Fruit fly (Drosophila melanogaster) whole organism, embryonic: ENCODE data around the gene CG33947.

ENCODE experiments used
- CG10462 ChIP-seq: fragments of 200-800 bp; sonication (Bioruptor generic); optimal IDR thresholded peaks from 2 replicates; lab custom pipeline; 2016; ENCODE audit warnings: missing biosample characterization, missing genetic modification characterization
- CG10654 ChIP-seq: fragments of 200-800 bp; sonication (Bioruptor generic); optimal IDR thresholded peaks from 2 replicates; lab custom pipeline; 2016; ENCODE audit warnings: missing biosample characterization, missing genetic modification characterization
- CG11504 ChIP-seq: fragments of 200-800 bp; sonication (Bioruptor generic); optimal IDR thresholded peaks from 3 replicates; lab custom pipeline; 2019; ENCODE audit warnings: missing biosample characterization, mild to moderate bottlenecking, missing genetic modification characterization, moderate library complexity
- CG11723 ChIP-seq: fragments of 200-800 bp; sonication (Bioruptor generic); optimal IDR thresholded peaks from 2 replicates; lab custom pipeline; 2017; ENCODE audit warnings: missing biosample characterization, mild to moderate bottlenecking, missing genetic modification characterization
- CG12659 ChIP-seq: fragments of 200-800 bp; sonication (Bioruptor generic); optimal IDR thresholded peaks from 3 replicates; lab custom pipeline; 2017; ENCODE audit warnings: mild to moderate bottlenecking, missing biosample characterization, missing genetic modification reagents, missing genetic modification characterization
- CG17802 ChIP-seq: fragments of 200-800 bp; sonication (Bioruptor generic); optimal IDR thresholded peaks from 2 replicates; lab custom pipeline; 2018; ENCODE audit warnings: missing biosample characterization, mild to moderate bottlenecking, missing genetic modification characterization, moderate library complexity
- CG2116 ChIP-seq: fragments of 200-800 bp; sonication (Bioruptor generic); optimal IDR thresholded peaks from 3 replicates; lab custom pipeline; 2018; ENCODE audit warnings: missing biosample characterization, mild to moderate bottlenecking, missing genetic modification characterization
- CG2202 ChIP-seq: fragments of 200-800 bp; sonication (Bioruptor generic); optimal IDR thresholded peaks from 2 replicates; lab custom pipeline; 2018; ENCODE audit warnings: missing biosample characterization, mild to moderate bottlenecking, missing genetic modification characterization
- CG3995 ChIP-seq: fragments of 200-800 bp; sonication (Bioruptor generic); optimal IDR thresholded peaks from 3 replicates; lab custom pipeline; 2016; ENCODE audit warnings: missing biosample characterization, missing genetic modification characterization
- CG42726 ChIP-seq: fragments of 200-800 bp; sonication (Bioruptor generic); IDR thresholded peaks from 2 replicates; pipeline ENCODE4 v1.3.6; 2022; ENCODE audit warnings: missing biosample characterization, missing genetic modification characterization; ENCODE audit not compliant: partially characterized antibody
- CG4328 ChIP-seq: fragments of 200-800 bp; sonication (Bioruptor generic); optimal IDR thresholded peaks from 3 replicates; lab custom pipeline; 2017; ENCODE audit warnings: missing biosample characterization, missing genetic modification reagents, missing genetic modification characterization
- CG7556 ChIP-seq: fragments of 200-800 bp; sonication (Bioruptor generic); optimal IDR thresholded peaks from 2 replicates; lab custom pipeline; 2017; ENCODE audit warnings: missing biosample characterization, mild to moderate bottlenecking, missing genetic modification characterization
- CG9215 ChIP-seq: fragments of 200-800 bp; sonication (Bioruptor generic); IDR thresholded peaks from 2 replicates; pipeline ENCODE4 v1.3.6; 2022; ENCODE audit warnings: missing biosample characterization, missing genetic modification characterization
- Fer2 ChIP-seq: fragments of 200-800 bp; sonication (Bioruptor generic); optimal IDR thresholded peaks from 2 replicates; lab custom pipeline; 2018; ENCODE audit warnings: missing biosample characterization, mild to moderate bottlenecking, missing genetic modification characterization, moderate library complexity
- H15 ChIP-seq: fragments of 200-800 bp; sonication (Bioruptor generic); IDR thresholded peaks from 3 replicates; pipeline ENCODE4 v1.3.6; 2022; ENCODE audit warnings: missing biosample characterization, missing genetic modification characterization
- H2.0 ChIP-seq: fragments of 200-800 bp; sonication (Bioruptor generic); IDR thresholded peaks from 2 replicates; pipeline ENCODE4 v1.3.6; 2022; ENCODE audit warnings: missing biosample characterization, missing genetic modification characterization
- HLH54F ChIP-seq: fragments of 200-800 bp; sonication (Bioruptor generic); optimal IDR thresholded peaks from 3 replicates; lab custom pipeline; 2016; ENCODE audit warnings: missing biosample characterization, missing genetic modification characterization
- Hr51 ChIP-seq, 2 experiments: fragments of 200-800 bp; sonication (Bioruptor generic); optimal IDR thresholded peaks; 2 replicates in 1 of 2; 3 replicates in 1 of 2; lab custom pipeline; 2016 to 2018; ENCODE audit warnings: missing biosample characterization in 2 of 2, missing genetic modification characterization in 2 of 2, mild to moderate bottlenecking in 1 of 2, moderate library complexity in 1 of 2
- MESR4 ChIP-seq: fragments of 200-800 bp; sonication (Bioruptor generic); optimal IDR thresholded peaks from 2 replicates; lab custom pipeline; 2018; ENCODE audit warnings: missing biosample characterization, mild to moderate bottlenecking, missing genetic modification characterization, moderate library complexity
- NC2β ChIP-seq: fragments of 200-800 bp; sonication (Bioruptor generic); optimal IDR thresholded peaks from 2 replicates; lab custom pipeline; 2016; ENCODE audit warnings: missing biosample characterization, missing genetic modification characterization
- Nf-YA ChIP-seq: fragments of 200-800 bp; sonication (Bioruptor generic); IDR thresholded peaks from 2 replicates; pipeline ENCODE4 v1.3.6; 2022; ENCODE audit warnings: missing biosample characterization, missing genetic modification characterization
- Oaz ChIP-seq: fragments of 200-800 bp; sonication (Bioruptor generic); IDR thresholded peaks from 2 replicates; pipeline ENCODE4 v1.3.6; 2022; ENCODE audit warnings: missing biosample characterization, missing genetic modification characterization
- Rfx ChIP-seq: fragments of 200-800 bp; sonication (Bioruptor generic); IDR thresholded peaks from 2 replicates; pipeline ENCODE4 v1.3.6; 2022; ENCODE audit warnings: missing biosample characterization, missing genetic modification characterization
- Six4 ChIP-seq: fragments of 200-800 bp; sonication (Bioruptor generic); optimal IDR thresholded peaks from 2 replicates; lab custom pipeline; 2016; ENCODE audit warnings: missing biosample characterization, missing genetic modification characterization
- Sox100B ChIP-seq: fragments of 200-800 bp; sonication (Bioruptor generic); optimal IDR thresholded peaks from 3 replicates; lab custom pipeline; 2018; ENCODE audit warnings: missing biosample characterization, mild to moderate bottlenecking, missing genetic modification characterization
- Taf1 ChIP-seq: fragments of 200-800 bp; sonication (Bioruptor generic); IDR thresholded peaks from 2 replicates; pipeline ENCODE4 v1.3.6; 2022; ENCODE audit warnings: missing biosample characterization, missing genetic modification characterization
- ab ChIP-seq: fragments of 200-800 bp; sonication (Bioruptor generic); optimal IDR thresholded peaks from 2 replicates; lab custom pipeline; 2016; ENCODE audit warnings: missing biosample characterization, missing genetic modification characterization
- ato ChIP-seq: fragments of 200-800 bp; sonication (Bioruptor generic); IDR thresholded peaks from 2 replicates; pipeline ENCODE4 v1.3.6; 2022; ENCODE audit warnings: missing biosample characterization, missing genetic modification characterization; ENCODE audit not compliant: partially characterized antibody
- bbx ChIP-seq: fragments of 200-800 bp; sonication (Bioruptor generic); IDR thresholded peaks from 2 replicates; pipeline ENCODE4 v1.3.6; 2022; ENCODE audit warnings: missing biosample characterization, missing genetic modification characterization; ENCODE audit not compliant: partially characterized antibody
- cas ChIP-seq: fragments of 200-800 bp; sonication (Bioruptor generic); IDR thresholded peaks from 2 replicates; pipeline ENCODE4 v1.3.6; 2022; ENCODE audit warnings: missing biosample characterization, missing genetic modification characterization
- chif ChIP-seq, 2 experiments: fragments of 200-800 bp; sonication (Bioruptor generic); optimal IDR thresholded peaks; 3 replicates each; lab custom pipeline; 2016; ENCODE audit warnings: missing biosample characterization in 2 of 2, missing genetic modification characterization in 2 of 2
- chn ChIP-seq: fragments of 200-800 bp; sonication (Bioruptor generic); optimal IDR thresholded peaks from 2 replicates; lab custom pipeline; 2016; ENCODE audit warnings: missing biosample characterization, missing genetic modification characterization
- cwo ChIP-seq: fragments of 200-800 bp; sonication (Bioruptor generic); optimal IDR thresholded peaks from 3 replicates; lab custom pipeline; 2017; ENCODE audit warnings: missing biosample characterization, missing genetic modification characterization, mild to moderate bottlenecking, moderate library complexity, missing genetic modification reagents
- dati ChIP-seq: fragments of 200-800 bp; sonication (Bioruptor generic); IDR thresholded peaks from 2 replicates; pipeline ENCODE4 v1.3.6; 2022; ENCODE audit warnings: missing biosample characterization, missing genetic modification characterization
- dysf ChIP-seq: fragments of 200-800 bp; sonication (Bioruptor generic); IDR thresholded peaks from 3 replicates; pipeline ENCODE4 v1.3.6; 2022; ENCODE audit warnings: missing biosample characterization, missing genetic modification characterization
- fd64A ChIP-seq: fragments of 200-800 bp; sonication (Bioruptor generic); optimal IDR thresholded peaks from 3 replicates; lab custom pipeline; 2018; ENCODE audit warnings: missing biosample characterization, mild to moderate bottlenecking, missing genetic modification characterization
- gro ChIP-seq: fragments of 200-800 bp; sonication (Bioruptor generic); optimal IDR thresholded peaks from 2 replicates; lab custom pipeline; 2016; ENCODE audit warnings: missing biosample characterization, missing genetic modification characterization
- hkb ChIP-seq, 2 experiments: fragments of 200-800 bp in 1 of 2; fragments of >200 bp in 1 of 2; sonication (Bioruptor generic) in 1 of 2; IDR thresholded peaks in 1 of 2; optimal IDR thresholded peaks in 1 of 2; 2 replicates each; pipeline versions ENCODE4 v1.3.6 to Lab custom; 2017 to 2022; ENCODE audit warnings: missing biosample characterization in 1 of 2, missing genetic modification characterization in 1 of 2
- lilli ChIP-seq: fragments of 200-800 bp; sonication (Bioruptor generic); optimal IDR thresholded peaks from 3 replicates; lab custom pipeline; 2016; ENCODE audit warnings: missing biosample characterization, missing genetic modification characterization
- org-1 ChIP-seq: fragments of 200-800 bp; sonication (Bioruptor generic); optimal IDR thresholded peaks from 2 replicates; lab custom pipeline; 2017; ENCODE audit warnings: missing biosample characterization, missing genetic modification characterization
- p53 ChIP-seq: fragments of 200-800 bp; sonication (Bioruptor generic); optimal IDR thresholded peaks from 2 replicates; lab custom pipeline; 2016; ENCODE audit warnings: missing biosample characterization, missing genetic modification characterization
- pan ChIP-seq, 4 experiments: fragments of >200 bp in 3 of 4; fragments of 200-800 bp in 1 of 4; sonication (Bioruptor generic) in 1 of 4; optimal IDR thresholded peaks in 3 of 4; IDR thresholded peaks in 1 of 4; 2 replicates each; pipeline versions ENCODE4 v1.3.6 to Lab custom; 2017 to 2022; ENCODE audit warnings: missing biosample characterization in 2 of 4, missing genetic modification characterization in 2 of 4, mixed read lengths in 1 of 4
- rib ChIP-seq: fragments of 200-800 bp; sonication (Bioruptor generic); IDR thresholded peaks from 2 replicates; pipeline ENCODE4 v1.3.6; 2022; ENCODE audit warnings: missing biosample characterization, missing genetic modification characterization
- ro ChIP-seq: fragments of 200-800 bp; sonication (Bioruptor generic); IDR thresholded peaks from 2 replicates; pipeline ENCODE4 v1.3.6; 2022; ENCODE audit warnings: missing biosample characterization, missing genetic modification characterization
- run ChIP-seq: fragments of 200-800 bp; sonication (Bioruptor generic); optimal IDR thresholded peaks from 3 replicates; lab custom pipeline; 2018; ENCODE audit warnings: missing biosample characterization, mild to moderate bottlenecking, missing genetic modification characterization
- sim ChIP-seq: fragments of 200-800 bp; sonication (Bioruptor generic); IDR thresholded peaks from 2 replicates; pipeline ENCODE4 v1.3.6; 2022; ENCODE audit warnings: missing biosample characterization, missing genetic modification characterization
- slbo ChIP-seq: fragments of 200-800 bp; sonication (Bioruptor generic); IDR thresholded peaks from 2 replicates; pipeline ENCODE4 v1.3.6; 2022; ENCODE audit warnings: missing biosample characterization, missing genetic modification characterization
- vfl ChIP-seq: fragments of 200-800 bp; sonication (Bioruptor generic); optimal IDR thresholded peaks from 2 replicates; lab custom pipeline; 2016; ENCODE audit warnings: missing biosample characterization, missing genetic modification characterization

The CG33947 gene

DNA sequence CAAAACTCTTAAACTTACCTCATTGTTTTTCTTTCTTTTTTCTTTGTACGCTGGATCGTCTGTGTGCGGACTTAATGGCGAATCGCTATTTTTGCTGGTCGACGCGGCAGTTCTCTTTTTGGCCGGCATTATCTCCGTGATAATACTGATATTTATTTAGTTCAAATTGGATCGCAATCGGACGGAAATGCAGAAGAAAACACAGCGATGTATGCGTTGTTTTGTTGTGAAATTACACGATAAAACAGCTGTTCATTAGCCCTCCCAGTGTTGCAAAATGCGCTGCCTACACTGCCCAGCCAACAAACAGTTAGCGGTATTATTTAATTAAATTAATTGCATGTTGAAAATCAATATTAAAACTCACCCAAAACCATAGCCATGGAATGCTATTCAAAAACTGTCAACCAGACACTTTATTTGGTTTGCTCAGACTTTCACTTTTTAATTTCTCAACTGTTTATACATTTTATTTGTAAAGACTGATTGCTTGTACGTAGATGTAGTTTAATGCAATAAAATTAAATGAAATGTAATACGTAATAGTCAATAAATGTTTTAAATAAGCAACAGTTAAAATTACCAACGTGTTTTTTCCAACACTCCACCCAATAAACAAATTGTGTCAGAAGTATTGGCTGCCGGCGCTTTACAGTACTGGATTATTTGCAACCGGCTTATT lies 1.8 kb downstream of the CG33947 start, which contains the start of the genes Irbp18 and APP-BP1 (continued):
- peak; percentile 50 for TF ChIP-seq hkb (optimal IDR thresholded peaks at IDR 0.05; lab: Kevin White, UChicago)
- peak; percentile 88 for TF ChIP-seq hkb (GFP tag; IDR thresholded peaks at IDR 0.05; lab: Robert Waterston, UW)
- peak; percentile 96 for TF ChIP-seq gro (GFP tag; lab: Kevin White, UChicago)
- peak; percentile 88 for TF ChIP-seq CG11723 (GFP tag; lab: Kevin White, UChicago)
- peak; percentile 58 for TF ChIP-seq run
- TF ChIP-seq vfl: peak; percentile 93
- TF ChIP-seq ro (GFP tag; lab: Robert Waterston, UW): no peak; the same call in 1 of the 2 replicates
- no peak for TF ChIP-seq CG42726 (GFP tag; lab: Robert Waterston, UW)
- TF ChIP-seq CG7556 (GFP tag; lab: Kevin White, UChicago): peak; percentile 96
- TF ChIP-seq ato (GFP tag; lab: Robert Waterston, UW): no peak
- TF ChIP-seq Fer2 (tag; lab: Kevin White, UChicago): peak; percentile 80
- peak; percentile 70 for TF ChIP-seq Oaz (GFP tag; lab: Robert Waterston, UW)
- TF ChIP-seq CG4328 (GFP tag; lab: Kevin White, UChicago): peak; percentile 91
- TF ChIP-seq p53 (GFP tag; lab: Kevin White, UChicago): peak; percentile 87
- TF ChIP-seq NC2β (GFP tag; lab: Kevin White, UChicago): peak; percentile 93
- peak; percentile 92 for TF ChIP-seq CG11504 (tag; lab: Kevin White, UChicago)
- TF ChIP-seq CG2202: peak; percentile 83
- TF ChIP-seq CG17802 (tag; lab: Kevin White, UChicago): peak; percentile 71
- peak; percentile 16; the same call in 1 of the 2 replicates for TF ChIP-seq bbx (GFP tag; lab: Robert Waterston, UW)
- TF ChIP-seq CG3995 (GFP tag; lab: Kevin White, UChicago): peak; percentile 64
- TF ChIP-seq dysf: peak; percentile 88
- TF ChIP-seq H2.0 (GFP tag; lab: Robert Waterston, UW): peak; percentile 76
- TF ChIP-seq slbo (GFP tag; lab: Robert Waterston, UW): peak; percentile 88
- TF ChIP-seq Taf1: peak; percentile 67
- TF ChIP-seq HLH54F (GFP tag; lab: Kevin White, UChicago): peak; percentile 96
- TF ChIP-seq pan (optimal IDR thresholded peaks at IDR 0.05; lab: Kevin White, UChicago): no peak
- peak in 1 of 2 experiments; percentile 92 for TF ChIP-seq pan (GFP tag; optimal IDR thresholded peaks at IDR 0.05 in 1 of 2, IDR thresholded peaks at IDR 0.05 in 1 of 2)
- peak; percentile 87 for TF ChIP-seq rib (GFP tag; lab: Robert Waterston, UW)
- peak; percentile 94 for TF ChIP-seq Sox100B (GFP tag; lab: Kevin White, UChicago)
- TF ChIP-seq dati (GFP tag; lab: Robert Waterston, UW): no peak
- peak; percentile 91 for TF ChIP-seq org-1
- TF ChIP-seq sim: peak; percentile 68; the same call in 1 of the 2 replicates
- TF ChIP-seq CG10462: peak; percentile 87
- TF ChIP-seq CG2116 (GFP tag; lab: Kevin White, UChicago): peak; percentile 88
- TF ChIP-seq Six4 (GFP tag; lab: Kevin White, UChicago): peak; percentile 94
- TF ChIP-seq H15 (GFP tag; lab: Robert Waterston, UW): peak; percentile 85
- peak; percentile 90 for TF ChIP-seq cwo (GFP tag; lab: Kevin White, UChicago)
- peak; percentile 86 for TF ChIP-seq CG9215
- peak; percentile 95 to 96 for TF ChIP-seq Hr51 (GFP tag; optimal IDR thresholded peaks at IDR 0.05; lab: Kevin White, UChicago)
- peak; percentile 32; the same call in 1 of the 2 replicates for TF ChIP-seq cas
- peak; percentile 90 for TF ChIP-seq Rfx (GFP tag; lab: Robert Waterston, UW)
- TF ChIP-seq ab (GFP tag; lab: Kevin White, UChicago): peak; percentile 76
- TF ChIP-seq MESR4: peak; percentile 31
- TF ChIP-seq chn (GFP tag; lab: Kevin White, UChicago): peak; percentile 96
- peak; percentile 97 for TF ChIP-seq lilli
- TF ChIP-seq CG10654: peak; percentile 93
- TF ChIP-seq CG12659 (GFP tag; lab: Kevin White, UChicago): peak; percentile 97
- TF ChIP-seq chif (GFP tag; optimal IDR thresholded peaks at IDR 0.05; lab: Kevin White, UChicago): peak; percentile 84 to 95
- peak; percentile 61 for TF ChIP-seq Nf-YA (GFP tag; lab: Robert Waterston, UW)
- TF ChIP-seq fd64A (GFP tag; lab: Kevin White, UChicago): peak; percentile 81
